Worm (Caenorhabditis elegans) whole organism, late embryonic: ENCODE data around the gene srm-3.

Experiments used
- ceh-22 ChIP-seq: sonication (generic microtip); optimal IDR thresholded peaks from 2 replicates; lab custom pipeline; 2017; ENCODE audit warnings: missing biosample characterization, missing genetic modification characterization
- ceh-31 ChIP-seq: sonication (generic microtip); optimal IDR thresholded peaks from 2 replicates; lab custom pipeline; 2016; ENCODE audit warnings: missing genetic modification characterization, missing compliant biosample characterization
- ceh-9 ChIP-seq: sonication (generic microtip); optimal IDR thresholded peaks from 2 replicates; lab custom pipeline; 2016; ENCODE audit warnings: mild to moderate bottlenecking, missing genetic modification characterization, inconsistent platforms, missing compliant biosample characterization
- nhr-11 ChIP-seq: fragments of 150-350 bp; optimal IDR thresholded peaks from 2 replicates; lab custom pipeline; 2014; ENCODE audit warnings: missing biosample characterization, missing genetic modification characterization
- pha-2 ChIP-seq: sonication (generic microtip); optimal IDR thresholded peaks from 2 replicates; lab custom pipeline; 2017; ENCODE audit warnings: mild to moderate bottlenecking, missing genetic modification characterization, missing compliant biosample characterization
- pha-4 ChIP-seq: fragments of 150-350 bp; optimal IDR thresholded peaks from 2 replicates; lab custom pipeline; 2018; ENCODE audit warnings: missing biosample characterization, missing genetic modification reagents, missing genetic modification characterization
- unc-55 ChIP-seq: sonication (generic microtip); optimal IDR thresholded peaks from 2 replicates; lab custom pipeline; 2017; ENCODE audit warnings: missing biosample characterization, missing genetic modification reagents, missing genetic modification characterization

- TF ChIP-seq pha-4 (no peak), ceh-31 (tag; lab: Kevin White, UChicago) (no peak), unc-55 (GFP tag; lab: Kevin White, UChicago) (peak; percentile 48), pha-2 (no peak), ceh-9 (tag; lab: Kevin White, UChicago) (no peak), ceh-22 (tag; lab: Kevin White, UChicago) (no peak), nhr-11 (tag; lab: Kevin White, UChicago) (no peak)
These were observed 35.7 kb upstream of the srm-3 start for ce11 chrIV:9613072-9613590.
